Worm (Caenorhabditis elegans) whole organism, late embryonic: ENCODE measurements around the gene H41C03.2.

Experiments
- C08G9.2 ChIP-seq: sonication (generic microtip); optimal IDR thresholded peaks from 2 replicates; lab custom pipeline; 2016; ENCODE audit warnings: mild to moderate bottlenecking, missing genetic modification characterization, moderate library complexity, missing compliant biosample characterization
- C38D4.7 ChIP-seq: fragments of 200-800 bp; sonication (Bioruptor generic); optimal IDR thresholded peaks from 2 replicates; lab custom pipeline; 2018; ENCODE audit warnings: mild to moderate bottlenecking, missing genetic modification characterization, moderate library complexity, missing compliant biosample characterization
- K09A11.1 ChIP-seq: sonication (generic microtip); optimal IDR thresholded peaks from 2 replicates; lab custom pipeline; 2017; ENCODE audit warnings: antibody characterized with exemption, mild to moderate bottlenecking, missing genetic modification characterization, missing compliant biosample characterization; ENCODE audit not compliant: insufficient read depth
- ahr-1 ChIP-seq: sonication (generic microtip); optimal IDR thresholded peaks from 2 replicates; lab custom pipeline; 2016; ENCODE audit warnings: missing genetic modification characterization, missing compliant biosample characterization
- ama-1 ChIP-seq: fragments of 150-350 bp; optimal IDR thresholded peaks from 2 replicates; lab custom pipeline; 2014
- ceh-14 ChIP-seq: sonication (generic microtip); optimal IDR thresholded peaks from 2 replicates; lab custom pipeline; 2016; ENCODE audit warnings: missing genotype, missing genetic modification characterization, missing compliant biosample characterization
- ceh-19 ChIP-seq: fragments of 200-800 bp; sonication (Bioruptor generic); optimal IDR thresholded peaks from 2 replicates; lab custom pipeline; 2018; ENCODE audit warnings: mild to moderate bottlenecking, missing genetic modification characterization, missing compliant biosample characterization
- ceh-22 ChIP-seq: sonication (generic microtip); optimal IDR thresholded peaks from 2 replicates; lab custom pipeline; 2017; ENCODE audit warnings: missing biosample characterization, missing genetic modification characterization
- ceh-24 ChIP-seq: sonication (generic microtip); optimal IDR thresholded peaks from 2 replicates; lab custom pipeline; 2016; ENCODE audit warnings: mild to moderate bottlenecking, missing genetic modification characterization, missing compliant biosample characterization
- ceh-31 ChIP-seq: sonication (generic microtip); optimal IDR thresholded peaks from 2 replicates; lab custom pipeline; 2016; ENCODE audit warnings: missing genetic modification characterization, missing compliant biosample characterization
- ceh-45 ChIP-seq: fragments of 200-800 bp; sonication (Bioruptor generic); IDR thresholded peaks from 2 replicates; pipeline ENCODE4 v1.3.6; 2022; ENCODE audit warnings: missing genetic modification reagents, missing genetic modification characterization, missing compliant biosample characterization
- ceh-6 ChIP-seq: fragments of 200-800 bp; sonication (Bioruptor generic); optimal IDR thresholded peaks from 2 replicates; lab custom pipeline; 2018; ENCODE audit warnings: mild to moderate bottlenecking, missing genetic modification characterization, missing compliant biosample characterization
- dve-1 ChIP-seq: sonication (generic microtip); optimal IDR thresholded peaks from 2 replicates; lab custom pipeline; 2017; ENCODE audit warnings: antibody characterized with exemption, mild to moderate bottlenecking, missing genetic modification characterization, missing compliant biosample characterization
- elt-2 ChIP-seq: sonication (generic microtip); optimal IDR thresholded peaks from 2 replicates; lab custom pipeline; 2016; ENCODE audit warnings: missing genetic modification reagents, missing genetic modification characterization, missing compliant biosample characterization
- elt-4 ChIP-seq: sonication (generic microtip); optimal IDR thresholded peaks from 2 replicates; lab custom pipeline; 2016; ENCODE audit warnings: missing genetic modification characterization, missing compliant biosample characterization
- ets-4 ChIP-seq: sonication (generic microtip); optimal IDR thresholded peaks from 2 replicates; lab custom pipeline; 2016; ENCODE audit warnings: missing genetic modification characterization, missing compliant biosample characterization
- eyg-1 ChIP-seq: sonication (generic microtip); optimal IDR thresholded peaks from 2 replicates; lab custom pipeline; 2016; ENCODE audit warnings: missing genotype, missing genetic modification characterization, missing compliant biosample characterization
- fax-1 ChIP-seq: sonication (generic microtip); optimal IDR thresholded peaks from 2 replicates; lab custom pipeline; 2016; ENCODE audit warnings: missing genotype, missing genetic modification characterization, missing compliant biosample characterization
- fkh-10 ChIP-seq: fragments of 150-350 bp; optimal IDR thresholded peaks from 2 replicates; lab custom pipeline; 2014; ENCODE audit warnings: missing biosample characterization, missing genetic modification reagents, missing genetic modification characterization
- gmeb-2 ChIP-seq: sonication (generic microtip); optimal IDR thresholded peaks from 2 replicates; lab custom pipeline; 2016; ENCODE audit warnings: missing genetic modification characterization, inconsistent platforms, missing compliant biosample characterization
- hlh-13 ChIP-seq: fragments of 200-800 bp; sonication (Bioruptor generic); optimal IDR thresholded peaks from 2 replicates; lab custom pipeline; 2018; ENCODE audit warnings: mild to moderate bottlenecking, missing genetic modification characterization, missing compliant biosample characterization
- hlh-6 ChIP-seq: sonication (generic microtip); optimal IDR thresholded peaks from 2 replicates; lab custom pipeline; 2016; ENCODE audit warnings: missing genotype, missing genetic modification characterization, missing compliant biosample characterization
- hlh-8 ChIP-seq: sonication (generic microtip); optimal IDR thresholded peaks from 2 replicates; lab custom pipeline; 2016; ENCODE audit warnings: missing genotype, missing genetic modification characterization, missing compliant biosample characterization
- mec-3 ChIP-seq: sonication (generic microtip); optimal IDR thresholded peaks from 2 replicates; lab custom pipeline; 2016; ENCODE audit warnings: borderline replicate concordance, missing genetic modification characterization, missing compliant biosample characterization
- nhr-11 ChIP-seq: fragments of 150-350 bp; optimal IDR thresholded peaks from 2 replicates; lab custom pipeline; 2014; ENCODE audit warnings: missing biosample characterization, missing genetic modification characterization
- npax-4 ChIP-seq: sonication (generic microtip); optimal IDR thresholded peaks from 2 replicates; lab custom pipeline; 2016; ENCODE audit warnings: missing genetic modification characterization, missing compliant biosample characterization
- pag-3 ChIP-seq: sonication (generic microtip); optimal IDR thresholded peaks from 2 replicates; lab custom pipeline; 2016; ENCODE audit warnings: missing compliant biosample characterization, missing genetic modification characterization, borderline replicate concordance
- pat-9 ChIP-seq: fragments of 200-800 bp; sonication (Bioruptor generic); optimal IDR thresholded peaks from 2 replicates; lab custom pipeline; 2018; ENCODE audit warnings: mild to moderate bottlenecking, missing genetic modification characterization, moderate library complexity, missing compliant biosample characterization
- pax-1 ChIP-seq: fragments of 150-350 bp; optimal IDR thresholded peaks from 2 replicates; lab custom pipeline; 2014; ENCODE audit warnings: missing biosample characterization, missing genetic modification characterization
- pha-2 ChIP-seq: sonication (generic microtip); optimal IDR thresholded peaks from 2 replicates; lab custom pipeline; 2017; ENCODE audit warnings: mild to moderate bottlenecking, missing genetic modification characterization, missing compliant biosample characterization
- pha-4 ChIP-seq: fragments of 150-350 bp; optimal IDR thresholded peaks from 2 replicates; lab custom pipeline; 2018; ENCODE audit warnings: missing biosample characterization, missing genetic modification reagents, missing genetic modification characterization
- pros-1 ChIP-seq: fragments of 150-350 bp; optimal IDR thresholded peaks from 2 replicates; lab custom pipeline; 2014; ENCODE audit warnings: missing biosample characterization, missing genetic modification reagents, missing genetic modification characterization
- ref-2 ChIP-seq: sonication (generic microtip); optimal IDR thresholded peaks from 2 replicates; lab custom pipeline; 2016; ENCODE audit warnings: missing genetic modification characterization, missing compliant biosample characterization
- sox-2 ChIP-seq: fragments of 200-800 bp; sonication (Bioruptor generic); IDR thresholded peaks from 2 replicates; pipeline ENCODE4 v1.3.6; 2022; ENCODE audit warnings: missing genetic modification reagents, missing genetic modification characterization, missing compliant biosample characterization
- sox-4 ChIP-seq: sonication (generic microtip); optimal IDR thresholded peaks from 2 replicates; lab custom pipeline; 2017; ENCODE audit warnings: mild to moderate bottlenecking, missing genetic modification characterization, inconsistent platforms, missing compliant biosample characterization
- syd-9 ChIP-seq: sonication (generic microtip); optimal IDR thresholded peaks from 2 replicates; lab custom pipeline; 2016; ENCODE audit warnings: mild to moderate bottlenecking, missing genetic modification characterization, moderate library complexity, missing compliant biosample characterization
- tbx-2 ChIP-seq: sonication (generic microtip); optimal IDR thresholded peaks from 2 replicates; lab custom pipeline; 2016; ENCODE audit warnings: missing genetic modification characterization, missing compliant biosample characterization
- tbx-7 ChIP-seq: sonication (generic microtip); optimal IDR thresholded peaks from 2 replicates; lab custom pipeline; 2016; ENCODE audit warnings: missing genotype, missing genetic modification characterization, missing compliant biosample characterization
- ttx-3 ChIP-seq: sonication (generic microtip); optimal IDR thresholded peaks from 2 replicates; lab custom pipeline; 2016; ENCODE audit warnings: missing genetic modification reagents, missing genetic modification characterization, missing compliant biosample characterization
- unc-3 ChIP-seq, 2 experiments: fragments of 200-800 bp in 1 of 2; sonication (Bioruptor generic) in 1 of 2; sonication (generic microtip) in 1 of 2; conservative IDR thresholded peaks in 1 of 2; optimal IDR thresholded peaks in 1 of 2; 2 replicates each; pipeline versions ENCODE4 v1.3.6 to Lab custom; 2016 to 2022; ENCODE audit warnings: missing compliant biosample characterization in 2 of 2, missing genetic modification characterization in 2 of 2, missing genetic modification reagents in 1 of 2
- unc-42 ChIP-seq: sonication (generic microtip); optimal IDR thresholded peaks from 2 replicates; lab custom pipeline; 2016; ENCODE audit warnings: missing genotype, missing genetic modification characterization, missing compliant biosample characterization
- unc-55 ChIP-seq: sonication (generic microtip); optimal IDR thresholded peaks from 2 replicates; lab custom pipeline; 2017; ENCODE audit warnings: missing biosample characterization, missing genetic modification reagents, missing genetic modification characterization
- zip-5 ChIP-seq: sonication (generic microtip); optimal IDR thresholded peaks from 2 replicates; lab custom pipeline; 2016; ENCODE audit warnings: missing genetic modification characterization, missing compliant biosample characterization
- ztf-16 ChIP-seq: sonication (generic microtip); optimal IDR thresholded peaks from 2 replicates; lab custom pipeline; 2017; ENCODE audit warnings: missing genetic modification characterization, missing compliant biosample characterization

Gene H41C03.2

DNA sequence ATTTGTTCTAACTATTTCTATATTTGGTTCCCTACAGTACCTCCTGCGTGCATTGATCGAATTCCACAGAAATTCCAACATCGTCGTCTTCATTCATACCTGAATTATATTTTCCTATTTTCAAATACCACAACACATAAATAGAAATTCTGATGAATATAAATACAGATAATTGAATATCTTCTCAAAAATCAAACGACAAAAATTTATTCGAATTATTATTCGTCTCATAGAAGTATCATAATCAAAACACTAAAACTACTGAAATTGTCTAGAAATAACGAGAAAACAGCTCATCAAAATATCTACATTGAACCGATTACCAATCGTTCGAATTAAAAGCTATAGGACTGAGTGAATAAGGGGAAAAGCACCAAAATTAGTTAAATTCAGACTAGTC lies 18.8 kb downstream of the H41C03.2 start, which contains the start of gene gtap-1:
Gene gtap-1 (minus strand): TSS at position 101 of the 400 bp plus-strand sequence.
- TF ChIP-seq elt-4 (no peak), ama-1 (lab: Kevin White, UChicago) (no peak), ceh-24 (no peak), ceh-45 (GFP tag; lab: Robert Waterston, UW) (no peak), unc-3 (GFP tag; conservative IDR thresholded peaks at IDR 0.05; lab: Robert Waterston, UW) (no peak), unc-3 (tag; optimal IDR thresholded peaks at IDR 0.05; lab: Kevin White, UChicago) (no peak), hlh-13 (GFP tag; lab: Kevin White, UChicago) (no peak), tbx-7 (tag; lab: Kevin White, UChicago) (no peak), unc-55 (GFP tag; lab: Kevin White, UChicago) (no peak), nhr-11 (tag; lab: Kevin White, UChicago) (no peak), zip-5 (tag; lab: Kevin White, UChicago) (no peak), ceh-31 (tag; lab: Kevin White, UChicago) (no peak), elt-2 (tag; lab: Kevin White, UChicago) (no peak), sox-4 (tag; lab: Kevin White, UChicago) (no peak), hlh-8 (no peak), pax-1 (tag; lab: Kevin White, UChicago) (no peak), ztf-16 (tag; lab: Kevin White, UChicago) (no peak), C08G9.2 (tag; lab: Kevin White, UChicago) (no peak), ceh-14 (tag; lab: Kevin White, UChicago) (no peak), C38D4.7 (no peak)

DNA sequence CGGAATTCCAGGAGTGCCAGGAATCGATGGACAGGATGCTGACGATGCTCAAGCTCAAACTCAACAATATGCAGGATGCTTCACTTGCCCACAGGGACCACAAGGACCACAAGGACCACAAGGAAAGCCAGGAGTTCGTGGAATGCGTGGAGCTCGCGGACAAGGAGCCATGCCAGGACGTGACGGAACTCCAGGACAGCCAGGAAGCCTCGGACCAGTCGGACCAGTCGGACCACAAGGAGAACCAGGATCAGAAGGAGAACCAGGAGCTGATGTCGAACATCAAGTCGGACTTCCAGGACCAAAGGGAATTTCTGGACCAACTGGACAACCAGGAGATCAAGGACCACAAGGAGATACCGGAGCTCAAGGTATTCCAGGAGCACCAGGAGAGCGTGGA lies 20.5 kb downstream of the H41C03.2 start:
- TF ChIP-seq sox-2: no peak
- TF ChIP-seq pha-2 (tag; lab: Kevin White, UChicago): no peak

DNA sequence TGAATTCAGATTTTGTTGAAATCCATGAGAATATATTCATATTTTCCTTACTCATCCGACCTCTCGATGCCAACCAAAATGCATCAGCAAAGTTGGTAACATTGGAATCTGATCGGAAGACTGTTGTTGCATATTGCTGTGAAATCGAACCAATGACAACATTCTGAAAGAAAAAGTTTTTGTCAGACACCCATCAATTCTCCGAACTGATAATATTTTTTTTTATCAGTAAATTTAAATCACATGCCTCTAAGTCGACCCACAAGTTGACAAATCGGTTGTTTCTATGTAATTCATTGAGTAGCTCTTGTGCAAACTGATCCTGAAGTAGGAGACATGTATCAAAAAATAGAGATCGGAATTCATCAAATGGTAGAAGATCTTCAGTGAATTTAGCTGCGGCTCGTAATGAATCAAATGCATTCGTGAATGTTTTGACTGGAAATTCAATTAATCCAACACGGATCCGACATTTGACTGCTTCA lies 21.9 kb downstream of the H41C03.2 start, which contains the start of gene col-74:
Gene col-74 (plus strand): TSS at position 435 of the 485 bp plus-strand sequence.
- TF ChIP-seq fkh-10 (GFP tag; lab: Kevin White, UChicago) (no peak), ets-4 (no peak), pat-9 (no peak), C08G9.2 (tag; lab: Kevin White, UChicago) (no peak), unc-42 (tag; lab: Kevin White, UChicago) (no peak), pax-1 (tag; lab: Kevin White, UChicago) (no peak), ceh-22 (tag; lab: Kevin White, UChicago) (no peak), syd-9 (no peak), ttx-3 (no peak), hlh-6 (no peak), fax-1 (tag; lab: Kevin White, UChicago) (no peak), K09A11.1 (tag; lab: Kevin White, UChicago) (no peak), gmeb-2 (tag; lab: Kevin White, UChicago) (no peak), tbx-2 (tag; lab: Kevin White, UChicago) (no peak), sox-2 (no peak)

DNA sequence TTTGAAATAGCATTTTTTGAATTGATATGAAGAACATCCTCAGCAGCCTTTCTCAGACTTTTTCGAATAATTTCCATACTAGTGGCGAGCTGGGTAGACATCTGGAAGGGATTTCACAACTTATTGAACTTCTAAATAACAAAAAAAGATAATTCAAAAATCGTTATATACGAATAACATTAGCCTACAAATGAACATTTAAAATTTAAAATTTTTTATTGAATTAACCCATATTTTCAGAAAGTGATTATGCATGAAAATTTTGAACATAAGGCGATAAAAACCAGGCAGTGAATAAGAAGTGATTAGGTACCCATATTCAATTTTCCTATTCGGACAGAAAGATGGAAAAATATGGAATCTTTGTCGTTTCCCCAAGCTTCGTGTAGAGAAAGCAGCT lies 23.4 kb downstream of the H41C03.2 start, which contains the start of gene ZK1248.11:
Gene ZK1248.11 (minus strand): TSS at position 101 of the 400 bp plus-strand sequence.
- TF ChIP-seq elt-2 (tag; lab: Kevin White, UChicago) (no peak), ets-4 (no peak), pat-9 (no peak), pag-3 (tag; lab: Kevin White, UChicago) (no peak), mec-3 (no peak), ahr-1 (tag; lab: Kevin White, UChicago) (no peak), eyg-1 (no peak), pha-4 (tag; lab: Kevin White, UChicago) (no peak), ceh-24 (no peak), fkh-10 (GFP tag; lab: Kevin White, UChicago) (no peak), ceh-6 (no peak), npax-4 (tag; lab: Kevin White, UChicago) (no peak), fax-1 (tag; lab: Kevin White, UChicago) (no peak), elt-4 (no peak), dve-1 (tag; lab: Kevin White, UChicago) (no peak), ceh-19 (no peak), ref-2 (tag; lab: Kevin White, UChicago) (no peak), pros-1 (tag; lab: Kevin White, UChicago) (no peak)
